Fruit fly (Drosophila melanogaster) whole organism, embryonic: ENCODE results near the gene CG5254.

Experiments used
- Bgb ChIP-seq: fragments of 200-800 bp; sonication (Bioruptor generic); IDR thresholded peaks from 2 replicates; pipeline ENCODE4 v1.3.6; 2022; ENCODE audit warnings: missing biosample characterization, missing genetic modification characterization; ENCODE audit not compliant: partially characterized antibody
- C15 ChIP-seq: fragments of 200-800 bp; sonication (Bioruptor generic); IDR thresholded peaks from 3 replicates; pipeline ENCODE4 v1.3.6; 2022; ENCODE audit warnings: missing biosample characterization, missing genetic modification characterization
- CG11560 ChIP-seq: fragments of 200-800 bp; sonication (Bioruptor generic); IDR thresholded peaks from 3 replicates; pipeline ENCODE4 v1.3.6; 2022; ENCODE audit warnings: missing biosample characterization, missing genetic modification characterization
- CG11723 ChIP-seq: fragments of 200-800 bp; sonication (Bioruptor generic); optimal IDR thresholded peaks from 2 replicates; lab custom pipeline; 2017; ENCODE audit warnings: missing biosample characterization, mild to moderate bottlenecking, missing genetic modification characterization
- CG12942 ChIP-seq: fragments of 200-800 bp; sonication (Bioruptor generic); optimal IDR thresholded peaks from 3 replicates; lab custom pipeline; 2016; ENCODE audit warnings: missing biosample characterization, missing genetic modification characterization
- CG13894 ChIP-seq: fragments of 200-800 bp; sonication (Bioruptor generic); optimal IDR thresholded peaks from 3 replicates; lab custom pipeline; 2018; ENCODE audit warnings: missing biosample characterization, mild to moderate bottlenecking, missing genetic modification characterization, moderate library complexity
- CG14860 ChIP-seq: fragments of 200-800 bp; sonication (Bioruptor generic); IDR thresholded peaks from 3 replicates; pipeline ENCODE4 v1.3.6; 2022; ENCODE audit warnings: missing biosample characterization, missing genetic modification characterization; ENCODE audit not compliant: partially characterized antibody
- CG17186 ChIP-seq: fragments of 200-800 bp; sonication (Bioruptor generic); optimal IDR thresholded peaks from 3 replicates; lab custom pipeline; 2017; ENCODE audit warnings: missing biosample characterization, missing genetic modification reagents, missing genetic modification characterization
- CG17802 ChIP-seq: fragments of 200-800 bp; sonication (Bioruptor generic); optimal IDR thresholded peaks from 2 replicates; lab custom pipeline; 2018; ENCODE audit warnings: missing biosample characterization, mild to moderate bottlenecking, missing genetic modification characterization, moderate library complexity
- CG18262 ChIP-seq: fragments of 200-800 bp; optimal IDR thresholded peaks from 3 replicates; lab custom pipeline; 2019; ENCODE audit warnings: missing biosample characterization, mild to moderate bottlenecking, missing genetic modification characterization, moderate library complexity
- CG1832 ChIP-seq: fragments of 200-800 bp; sonication (Bioruptor generic); optimal IDR thresholded peaks from 2 replicates; lab custom pipeline; 2017; ENCODE audit warnings: missing biosample characterization, mild to moderate bottlenecking, missing genetic modification characterization, inconsistent platforms
- CG31224 ChIP-seq: fragments of 200-800 bp; sonication (Bioruptor generic); IDR thresholded peaks from 2 replicates; pipeline ENCODE4 v1.3.6; 2022; ENCODE audit warnings: missing biosample characterization, missing genetic modification characterization
- CG31441 ChIP-seq: fragments of 200-800 bp; sonication (Bioruptor generic); IDR thresholded peaks from 2 replicates; pipeline ENCODE4 v1.3.6; 2022; ENCODE audit warnings: missing biosample characterization, missing genetic modification characterization
- CG32772 ChIP-seq: fragments of 200-800 bp; sonication (Bioruptor generic); IDR thresholded peaks from 2 replicates; pipeline ENCODE4 v1.3.6; 2022; ENCODE audit warnings: missing biosample characterization, missing genetic modification characterization
- CG34422 ChIP-seq: fragments of 200-800 bp; sonication (Bioruptor generic); IDR thresholded peaks from 3 replicates; pipeline ENCODE4 v1.3.6; 2022; ENCODE audit warnings: missing biosample characterization, missing genetic modification characterization
- CG4282 ChIP-seq: fragments of 200-800 bp; sonication (Bioruptor generic); optimal IDR thresholded peaks from 2 replicates; lab custom pipeline; 2016; ENCODE audit warnings: missing biosample characterization, missing genetic modification characterization
- CG4617 ChIP-seq: fragments of 200-800 bp; sonication (Bioruptor generic); optimal IDR thresholded peaks from 3 replicates; lab custom pipeline; 2016; ENCODE audit warnings: missing biosample characterization, missing genetic modification characterization, borderline replicate concordance
- CG4854 ChIP-seq: fragments of 200-800 bp; sonication (Bioruptor generic); optimal IDR thresholded peaks from 2 replicates; lab custom pipeline; 2016; ENCODE audit warnings: missing biosample characterization, missing genetic modification characterization, inconsistent platforms
- CG7372 ChIP-seq: fragments of 200-800 bp; sonication (Bioruptor generic); IDR thresholded peaks from 2 replicates; pipeline ENCODE4 v1.3.6; 2022; ENCODE audit warnings: missing biosample characterization, missing genetic modification characterization
- CG7987 ChIP-seq: fragments of 200-800 bp; sonication (Bioruptor generic); optimal IDR thresholded peaks from 2 replicates; lab custom pipeline; 2018; ENCODE audit warnings: missing biosample characterization, mild to moderate bottlenecking, missing genetic modification characterization, moderate library complexity
- CG9797 ChIP-seq: fragments of 200-800 bp; sonication (Bioruptor generic); optimal IDR thresholded peaks from 3 replicates; lab custom pipeline; 2018; ENCODE audit warnings: missing biosample characterization, mild to moderate bottlenecking, missing genetic modification characterization
- Camta ChIP-seq: fragments of 200-800 bp; sonication (Bioruptor generic); optimal IDR thresholded peaks from 2 replicates; lab custom pipeline; 2016; ENCODE audit warnings: missing biosample characterization, missing genetic modification characterization
- Ets97D ChIP-seq: fragments of 200-800 bp; sonication (Bioruptor generic); optimal IDR thresholded peaks from 3 replicates; lab custom pipeline; 2016; ENCODE audit warnings: missing biosample characterization, missing genetic modification characterization
- Hand ChIP-seq: fragments of 200-800 bp; sonication (Bioruptor generic); optimal IDR thresholded peaks from 2 replicates; lab custom pipeline; 2017; ENCODE audit warnings: mild to moderate bottlenecking, missing biosample characterization, missing genetic modification reagents, missing genetic modification characterization
- Hey ChIP-seq: fragments of 200-800 bp; sonication (Bioruptor generic); optimal IDR thresholded peaks from 3 replicates; lab custom pipeline; 2018; ENCODE audit warnings: missing biosample characterization, mild to moderate bottlenecking, missing genetic modification characterization
- Lpt ChIP-seq: fragments of >200 bp; optimal IDR thresholded peaks from 2 replicates; lab custom pipeline; 2018; ENCODE audit warnings: missing biosample characterization, missing genetic modification characterization
- MTF-1 ChIP-seq: fragments of 200-800 bp; sonication (Bioruptor generic); optimal IDR thresholded peaks from 2 replicates; lab custom pipeline; 2018; ENCODE audit warnings: missing biosample characterization, mild to moderate bottlenecking, missing genetic modification characterization, borderline replicate concordance
- NC2α ChIP-seq: fragments of 200-800 bp; sonication (Bioruptor generic); optimal IDR thresholded peaks from 2 replicates; lab custom pipeline; 2016; ENCODE audit warnings: missing biosample characterization, missing genetic modification characterization
- Nf-YA ChIP-seq: fragments of 200-800 bp; sonication (Bioruptor generic); IDR thresholded peaks from 2 replicates; pipeline ENCODE4 v1.3.6; 2022; ENCODE audit warnings: missing biosample characterization, missing genetic modification characterization
- Nf-YB ChIP-seq: fragments of 200-800 bp; sonication (Bioruptor generic); optimal IDR thresholded peaks from 3 replicates; lab custom pipeline; 2019; ENCODE audit warnings: missing biosample characterization, mild to moderate bottlenecking, missing genetic modification characterization, moderate library complexity
- Ravus ChIP-seq: fragments of 200-800 bp; sonication (Bioruptor generic); IDR thresholded peaks from 2 replicates; pipeline ENCODE4 v1.3.6; 2022; ENCODE audit warnings: missing biosample characterization, missing genetic modification characterization
- Stat92E ChIP-seq, 3 experiments: fragments of >200 bp in 2 of 3; fragments of 200-800 bp in 1 of 3; sonication (Bioruptor generic) in 1 of 3; optimal IDR thresholded peaks; 2 replicates each; lab custom pipeline; 2017 to 2019; ENCODE audit warnings: missing biosample characterization in 3 of 3, missing genetic modification characterization in 3 of 3, mild to moderate bottlenecking in 1 of 3, moderate library complexity in 1 of 3
- ac ChIP-seq: fragments of 200-800 bp; sonication (Bioruptor generic); optimal IDR thresholded peaks from 3 replicates; lab custom pipeline; 2017; ENCODE audit warnings: missing biosample characterization, mild to moderate bottlenecking, missing genetic modification characterization
- ci ChIP-seq: fragments of 200-800 bp; sonication (Bioruptor generic); IDR thresholded peaks from 3 replicates; pipeline ENCODE4 v1.3.6; 2022; ENCODE audit warnings: missing biosample characterization, missing genetic modification characterization
- dmrt11E ChIP-seq: fragments of 200-800 bp; sonication (Bioruptor generic); optimal IDR thresholded peaks from 3 replicates; lab custom pipeline; 2018; ENCODE audit warnings: missing biosample characterization, mild to moderate bottlenecking, missing genetic modification characterization, moderate library complexity
- exex ChIP-seq: fragments of 200-800 bp; sonication (Bioruptor generic); optimal IDR thresholded peaks from 4 replicates; lab custom pipeline; 2018; ENCODE audit warnings: missing biosample characterization, mild to moderate bottlenecking, missing genetic modification characterization, moderate library complexity
- gce ChIP-seq: fragments of 200-800 bp; sonication (Bioruptor generic); IDR thresholded peaks from 3 replicates; pipeline ENCODE4 v1.3.6; 2022; ENCODE audit warnings: missing biosample characterization, missing genetic modification characterization
- ham ChIP-seq: fragments of 200-800 bp; sonication (Bioruptor generic); IDR thresholded peaks from 2 replicates; pipeline ENCODE4 v1.3.6; 2022; ENCODE audit warnings: missing biosample characterization, missing genetic modification characterization
- klu ChIP-seq: fragments of 200-800 bp; sonication (Bioruptor generic); IDR thresholded peaks from 2 replicates; pipeline ENCODE4 v1.3.6; 2022; ENCODE audit warnings: missing biosample characterization, missing genetic modification characterization
- knrl ChIP-seq: fragments of 200-800 bp; sonication (Bioruptor generic); IDR thresholded peaks from 3 replicates; pipeline ENCODE4 v1.3.6; 2022; ENCODE audit warnings: missing biosample characterization, missing genetic modification characterization; ENCODE audit not compliant: partially characterized antibody
- lilli ChIP-seq: fragments of 200-800 bp; sonication (Bioruptor generic); optimal IDR thresholded peaks from 3 replicates; lab custom pipeline; 2016; ENCODE audit warnings: missing biosample characterization, missing genetic modification characterization
- mam ChIP-seq: fragments of 200-800 bp; sonication (Bioruptor generic); optimal IDR thresholded peaks from 3 replicates; lab custom pipeline; 2016; ENCODE audit warnings: missing biosample characterization, missing genetic modification characterization
- mld ChIP-seq: fragments of 200-800 bp; sonication (Bioruptor generic); IDR thresholded peaks from 3 replicates; pipeline ENCODE4 v1.3.6; 2022; ENCODE audit warnings: missing biosample characterization, missing genetic modification characterization; ENCODE audit not compliant: partially characterized antibody
- nerfin-2 ChIP-seq: fragments of 200-800 bp; sonication (Bioruptor generic); IDR thresholded peaks from 2 replicates; pipeline ENCODE4 v1.3.6; 2022; ENCODE audit warnings: missing biosample characterization, missing genetic modification characterization; ENCODE audit not compliant: partially characterized antibody
- nmo ChIP-seq: fragments of 200-800 bp; sonication (Bioruptor generic); optimal IDR thresholded peaks from 2 replicates; lab custom pipeline; 2018; ENCODE audit warnings: missing biosample characterization, mild to moderate bottlenecking, missing genetic modification characterization, moderate library complexity
- pros ChIP-seq: fragments of 200-800 bp; sonication (Bioruptor generic); optimal IDR thresholded peaks from 3 replicates; lab custom pipeline; 2019; ENCODE audit warnings: missing biosample characterization, mild to moderate bottlenecking, missing genetic modification characterization, moderate library complexity
- row ChIP-seq: fragments of 200-800 bp; sonication (Bioruptor generic); IDR thresholded peaks from 3 replicates; pipeline ENCODE4 v1.3.6; 2022; ENCODE audit warnings: missing biosample characterization, missing genetic modification characterization
- slou ChIP-seq: fragments of 200-800 bp; sonication (Bioruptor generic); optimal IDR thresholded peaks from 3 replicates; lab custom pipeline; 2016; ENCODE audit warnings: missing biosample characterization, missing genetic modification characterization
- tio ChIP-seq: fragments of 200-800 bp; sonication (Bioruptor generic); optimal IDR thresholded peaks from 2 replicates; lab custom pipeline; 2017; ENCODE audit warnings: missing biosample characterization, missing genetic modification characterization, inconsistent platforms

CG5254 gene

dm6 chrX:801157-801872 lies 51.2 kb downstream of the CG5254 start, which contains the start of gene Rbf (continued):
- TF ChIP-seq CG1832 (GFP tag; lab: Kevin White, UChicago) (no peak), slou (GFP tag; lab: Kevin White, UChicago) (no peak), CG9797 (GFP tag; lab: Kevin White, UChicago) (peak; percentile 81), row (0 out of 3 replicates have a peak, but pooled peaks have one; percentile 19), Camta (GFP tag; lab: Kevin White, UChicago) (no peak), MTF-1 (GFP tag; lab: Kevin White, UChicago) (no peak), Ets97D (GFP tag; lab: Kevin White, UChicago) (peak; percentile 41), CG32772 (GFP tag; lab: Robert Waterston, UW) (no peak), dmrt11E (tag; lab: Kevin White, UChicago) (no peak), NC2α (GFP tag; lab: Kevin White, UChicago) (no peak), CG4282 (GFP tag; lab: Kevin White, UChicago) (no peak), lilli (GFP tag; lab: Kevin White, UChicago) (no peak), C15 (GFP tag; lab: Robert Waterston, UW) (no peak), CG31441 (no peak), nerfin-2 (GFP tag; lab: Robert Waterston, UW) (0 out of 2 replicates have a peak, but pooled peaks have one; percentile 38), CG11560 (tag; lab: Robert Waterston, UW) (no peak), CG34422 (no peak), Nf-YA (GFP tag; lab: Robert Waterston, UW) (no peak), Lpt (GFP tag; lab: Kevin White, UChicago) (no peak), pros (GFP tag; lab: Kevin White, UChicago) (no peak), CG12942 (no peak), knrl (GFP tag; lab: Robert Waterston, UW) (peak; percentile 61; the same call in 2 of the 3 replicates), tio (GFP tag; lab: Kevin White, UChicago) (no peak), Ravus (GFP tag; lab: Robert Waterston, UW) (no peak), ci (GFP tag; lab: Robert Waterston, UW) (no peak), CG17186 (GFP tag; lab: Kevin White, UChicago) (peak; percentile 65), CG13894 (tag; lab: Kevin White, UChicago) (no peak), mld (GFP tag; lab: Robert Waterston, UW) (no peak), Hey (tag; lab: Kevin White, UChicago) (no peak), Bgb (GFP tag; lab: Robert Waterston, UW) (peak; percentile 55), Hand (no peak), Stat92E (GFP tag; optimal IDR thresholded peaks at IDR 0.05; lab: Kevin White, UChicago) (peak in 1 of 3 experiments; percentile 16), CG11723 (GFP tag; lab: Kevin White, UChicago) (no peak), ac (no peak), Nf-YB (GFP tag; lab: Kevin White, UChicago) (no peak), CG14860 (GFP tag; lab: Robert Waterston, UW) (0 out of 3 replicates have a peak, but pooled peaks have one; percentile 8), nmo (GFP tag; lab: Kevin White, UChicago) (peak; percentile 42), CG4617 (GFP tag; lab: Kevin White, UChicago) (peak; percentile 53), CG7372 (GFP tag; lab: Robert Waterston, UW) (no peak), ham (GFP tag; lab: Robert Waterston, UW) (no peak), mam (GFP tag; lab: Kevin White, UChicago) (peak; percentile 26), CG7987 (no peak), gce (GFP tag; lab: Robert Waterston, UW) (no peak), CG17802 (no peak), exex (tag; lab: Kevin White, UChicago) (no peak), klu (no peak), CG18262 (tag; lab: Kevin White, UChicago) (no peak), CG4854 (GFP tag; lab: Kevin White, UChicago) (peak; percentile 4), CG31224 (no peak)
